Fruit fly (Drosophila melanogaster): ENCODE results near the gene mRpL45.

mRpL45 gene

dm6 chr3R:22589311-22589710 is 29.0 kb upstream of the mRpL45 start (continued):
- TF ChIP-seq usp (GFP tag; optimal IDR thresholded peaks at IDR 0.05) (no peak), CG13624 (GFP tag; optimal IDR thresholded peaks at IDR 0.05) (no peak), Side (GFP tag; optimal IDR thresholded peaks at IDR 0.05) (no peak), Scr (GFP tag; IDR thresholded peaks at IDR 0.05; ENCODE audit: partially characterized antibody) (no peak), CG14014 (GFP tag; IDR thresholded peaks at IDR 0.05) (no peak), ara (GFP tag; IDR thresholded peaks at IDR 0.05) (no peak), CG17186 (GFP tag; optimal IDR thresholded peaks at IDR 0.05) (no peak), CG8359 (GFP tag; optimal IDR thresholded peaks at IDR 0.05; ENCODE audit: borderline replicate concordance) (peak; percentile 62), CG12659 (GFP tag; optimal IDR thresholded peaks at IDR 0.05) (peak; percentile 10), TFAM (GFP tag; optimal IDR thresholded peaks at IDR 0.05) (peak; percentile 39), Mad (GFP tag; optimal IDR thresholded peaks at IDR 0.05) (no peak), Optix (GFP tag; IDR thresholded peaks at IDR 0.05) (no peak), lab (GFP tag; optimal IDR thresholded peaks at IDR 0.05) (peak; percentile 65), CG11695 (GFP tag; IDR thresholded peaks at IDR 0.05) (no peak), CG30431 (GFP tag; optimal IDR thresholded peaks at IDR 0.05) (no peak), dpn (GFP tag; optimal IDR thresholded peaks at IDR 0.05) (peak in 1 of 2 experiments; percentile 6), CG13296 (GFP tag; optimal IDR thresholded peaks at IDR 0.05) (peak; percentile 1), pnt (GFP tag; optimal IDR thresholded peaks at IDR 0.05) (no peak), CG4730 (GFP tag; IDR thresholded peaks at IDR 0.05) (no peak), Sox100B (GFP tag; optimal IDR thresholded peaks at IDR 0.05) (no peak), CG10267 (tag; optimal IDR thresholded peaks at IDR 0.05) (peak; percentile 0), Jarid2 (GFP tag; optimal IDR thresholded peaks at IDR 0.05) (peak; percentile 30), Adf1 (GFP tag; IDR thresholded peaks at IDR 0.05) (no peak), CG10366 (GFP tag; IDR thresholded peaks at IDR 0.05) (no peak), CG9727 (GFP tag; optimal IDR thresholded peaks at IDR 0.05) (no peak), nerfin-1 (tag; optimal IDR thresholded peaks at IDR 0.05) (peak; percentile 44), Spps (tag; optimal IDR thresholded peaks at IDR 0.05) (no peak), HLH3B (GFP tag; IDR thresholded peaks at IDR 0.05) (peak; percentile 8; the same call in 1 of the 2 replicates), Neu2 (GFP tag; optimal IDR thresholded peaks at IDR 0.05; ENCODE audit: borderline replicate concordance) (no peak), CG1647 (GFP tag; optimal IDR thresholded peaks at IDR 0.05) (no peak), D (optimal IDR thresholded peaks at IDR 0.05) (no peak), D (GFP tag; optimal IDR thresholded peaks at IDR 0.05) (peak; percentile 56), Xrp1 (GFP tag; IDR thresholded peaks at IDR 0.05) (peak; percentile 51), mam (GFP tag; optimal IDR thresholded peaks at IDR 0.05) (no peak), Awh (GFP tag; IDR thresholded peaks at IDR 0.05) (no peak), NfI (GFP tag; optimal IDR thresholded peaks at IDR 0.05) (no peak), CG30403 (GFP tag; optimal IDR thresholded peaks at IDR 0.05) (no peak), CG6175 (GFP tag; IDR thresholded peaks at IDR 0.05) (no peak), CG14441 (GFP tag; IDR thresholded peaks at IDR 0.05) (no peak), fd3F (GFP tag; optimal IDR thresholded peaks at IDR 0.05) (no peak), seq (GFP tag; IDR thresholded peaks at IDR 0.05) (peak; percentile 16; the same call in 1 of the 2 replicates), ERR (GFP tag; optimal IDR thresholded peaks at IDR 0.05) (no peak), Ptx1 (GFP tag; IDR thresholded peaks at IDR 0.05) (no peak), Gug (GFP tag; IDR thresholded peaks at IDR 0.05) (no peak), CG8765 (GFP tag; IDR thresholded peaks at IDR 0.05) (no peak), her (GFP tag; optimal IDR thresholded peaks at IDR 0.05) (no peak), jing (GFP tag; optimal IDR thresholded peaks at IDR 0.05) (no peak), chinmo (GFP tag; IDR thresholded peaks at IDR 0.05; ENCODE audit: partially characterized antibody) (0 out of 4 replicates have a peak, but pooled peaks have one; percentile 11), Gsc (GFP tag; IDR thresholded peaks at IDR 0.05) (no peak), CG12236 (GFP tag; optimal IDR thresholded peaks at IDR 0.05) (peak; percentile 7), pb (GFP tag; optimal IDR thresholded peaks at IDR 0.05) (no peak), phol (tag; optimal IDR thresholded peaks at IDR 0.05) (peak; percentile 5), gsb (GFP tag; IDR thresholded peaks at IDR 0.05) (no peak)
